Worm (Caenorhabditis elegans) whole organism, L4/young adult: ENCODE data around the gene nhr-282.

ENCODE experiments used
- W03F9.2 ChIP-seq: fragments of 150-350 bp; optimal IDR thresholded peaks from 2 replicates; lab custom pipeline; 2014; ENCODE audit warnings: missing biosample characterization, missing genetic modification characterization
- him-1 ChIP-seq: sonication (generic microtip); optimal IDR thresholded peaks from 2 replicates; lab custom pipeline; 2016; ENCODE audit warnings: missing genotype, missing genetic modification reagents, missing genetic modification characterization, missing compliant biosample characterization

- no peak for TF ChIP-seq W03F9.2 (tag; lab: Kevin White, UChicago)
- TF ChIP-seq him-1 (tag; lab: Kevin White, UChicago): no peak
Measured at ce11 chrV:15819983-15820382, 7.9 kb downstream of the nhr-282 start, which contains the start of gene srbc-48.
